Fruit fly (Drosophila melanogaster) whole organism, wandering third instar larva: ENCODE results near the gene CG7329.

Source experiments
- Abd-B ChIP-seq: fragments of >200 bp; optimal IDR thresholded peaks from 2 replicates; lab custom pipeline; 2017; ENCODE audit warnings: missing biosample characterization, missing genetic modification characterization
- CG32264 ChIP-seq: fragments of 200-800 bp; sonication (Bioruptor generic); optimal IDR thresholded peaks from 2 replicates; lab custom pipeline; 2016; ENCODE audit warnings: missing biosample characterization, missing genetic modification characterization
- CG9705 ChIP-seq: fragments of 200-800 bp; sonication (Bioruptor generic); optimal IDR thresholded peaks from 2 replicates; lab custom pipeline; 2018; ENCODE audit warnings: missing biosample characterization, mild to moderate bottlenecking, missing genetic modification characterization
- CrebA ChIP-seq: fragments of 200-800 bp; sonication (Bioruptor generic); optimal IDR thresholded peaks from 2 replicates; lab custom pipeline; 2016; ENCODE audit warnings: missing biosample characterization, mild to moderate bottlenecking, missing genetic modification characterization, borderline replicate concordance
- Dfd ChIP-seq: fragments of >200 bp; optimal IDR thresholded peaks from 2 replicates; lab custom pipeline; 2017; ENCODE audit warnings: missing biosample characterization, missing genetic modification characterization
- Dif ChIP-seq: fragments of 200-275, 200-300 bp; sonication (Bioruptor generic); optimal IDR thresholded peaks from 2 replicates; lab custom pipeline; 2018; ENCODE audit warnings: missing biosample characterization, missing genetic modification characterization; ENCODE audit not compliant: partially characterized antibody
- GATAd ChIP-seq: sonication (Bioruptor generic); optimal IDR thresholded peaks from 2 replicates; lab custom pipeline; 2016; ENCODE audit warnings: missing biosample characterization, missing genetic modification characterization
- HLH106 ChIP-seq: fragments of 200-800 bp; optimal IDR thresholded peaks from 3 replicates; lab custom pipeline; 2019; ENCODE audit warnings: missing biosample characterization, mild to moderate bottlenecking, missing genetic modification characterization, moderate library complexity
- Hnf4 ChIP-seq: fragments of 200-800 bp; sonication (Bioruptor generic); optimal IDR thresholded peaks from 2 replicates; lab custom pipeline; 2016; ENCODE audit warnings: missing biosample characterization, mild to moderate bottlenecking, missing genetic modification characterization
- Hr78 ChIP-seq: fragments of >200 bp; optimal IDR thresholded peaks from 2 replicates; lab custom pipeline; 2017; ENCODE audit warnings: missing biosample characterization, missing genetic modification characterization
- Hr83 ChIP-seq: fragments of 200-300 bp; sonication (Bioruptor generic); optimal IDR thresholded peaks from 2 replicates; lab custom pipeline; 2016; ENCODE audit warnings: missing biosample characterization, mild to moderate bottlenecking, missing genetic modification characterization, moderate library complexity; ENCODE audit not compliant: poor library complexity, severe bottlenecking
- Jra ChIP-seq: sonication (Bioruptor generic); optimal IDR thresholded peaks from 2 replicates; lab custom pipeline; 2016; ENCODE audit warnings: missing biosample characterization, missing genetic modification characterization
- Mio ChIP-seq: sonication (Bioruptor generic); optimal IDR thresholded peaks from 2 replicates; lab custom pipeline; 2016; ENCODE audit warnings: missing biosample characterization, missing genetic modification characterization
- Myc ChIP-seq: fragments of >200 bp; optimal IDR thresholded peaks from 2 replicates; lab custom pipeline; 2017
- N ChIP-seq: fragments of >200 bp; optimal IDR thresholded peaks from 2 replicates; lab custom pipeline; 2018; ENCODE audit warnings: missing biosample characterization, missing external identifiers, missing genetic modification characterization
- OdsH ChIP-seq: fragments of 200-800 bp; sonication (Bioruptor generic); optimal IDR thresholded peaks from 2 replicates; lab custom pipeline; 2016; ENCODE audit warnings: missing biosample characterization, mild to moderate bottlenecking, missing genetic modification characterization
- Rel ChIP-seq, 2 experiments: fragments of 200-800 bp; sonication (Bioruptor generic) in 1 of 2; optimal IDR thresholded peaks; 2 replicates in 1 of 2; 3 replicates in 1 of 2; lab custom pipeline; 2016 to 2019; ENCODE audit warnings: mild to moderate bottlenecking in 2 of 2, missing biosample characterization in 2 of 2, missing genetic modification characterization in 2 of 2, moderate library complexity in 1 of 2
- Sp1 ChIP-seq: fragments of 200-800 bp; sonication (Bioruptor generic); optimal IDR thresholded peaks from 3 replicates; lab custom pipeline; 2019; ENCODE audit warnings: missing biosample characterization, mild to moderate bottlenecking, missing genetic modification characterization, moderate library complexity
- dl ChIP-seq, 2 experiments: fragments of 175-275, 200-275 bp in 1 of 2; fragments of 200-275 bp in 1 of 2; sonication (Bioruptor generic); optimal IDR thresholded peaks; lab custom pipeline; 2018; ENCODE audit warnings: mild to moderate bottlenecking in 2 of 2, missing biosample characterization in 2 of 2, missing genetic modification characterization in 2 of 2, moderate library complexity in 2 of 2; ENCODE audit not compliant: partially characterized antibody in 2 of 2, insufficient read depth in 1 of 2
- foxo ChIP-seq, 2 experiments: fragments of 200-800 bp; sonication (Bioruptor generic); optimal IDR thresholded peaks; 2 replicates in 1 of 2; 3 replicates in 1 of 2; lab custom pipeline; 2016 to 2017; ENCODE audit warnings: missing biosample characterization in 2 of 2, missing genetic modification characterization in 2 of 2
- pan ChIP-seq: fragments of >200 bp; optimal IDR thresholded peaks from 2 replicates; lab custom pipeline; 2017
- rgr ChIP-seq: fragments of 200-800 bp; sonication (Bioruptor generic); optimal IDR thresholded peaks from 3 replicates; lab custom pipeline; 2016; ENCODE audit warnings: missing biosample characterization, mild to moderate bottlenecking, missing genetic modification characterization
- sage ChIP-seq: fragments of 200-800 bp; sonication (Bioruptor generic); optimal IDR thresholded peaks from 2 replicates; lab custom pipeline; 2016; ENCODE audit warnings: missing biosample characterization, mild to moderate bottlenecking, missing genetic modification characterization
- tai ChIP-seq: sonication (Bioruptor generic); optimal IDR thresholded peaks from 2 replicates; lab custom pipeline; 2016; ENCODE audit warnings: missing biosample characterization, missing genetic modification characterization
- usp ChIP-seq: fragments of >200 bp; optimal IDR thresholded peaks from 2 replicates; lab custom pipeline; 2017; ENCODE audit warnings: missing biosample characterization, missing genetic modification characterization
- woc ChIP-seq: sonication (Bioruptor generic); optimal IDR thresholded peaks from 2 replicates; lab custom pipeline; 2016; ENCODE audit warnings: missing biosample characterization, mild to moderate bottlenecking, missing genetic modification characterization

CG7329 gene

DNA sequence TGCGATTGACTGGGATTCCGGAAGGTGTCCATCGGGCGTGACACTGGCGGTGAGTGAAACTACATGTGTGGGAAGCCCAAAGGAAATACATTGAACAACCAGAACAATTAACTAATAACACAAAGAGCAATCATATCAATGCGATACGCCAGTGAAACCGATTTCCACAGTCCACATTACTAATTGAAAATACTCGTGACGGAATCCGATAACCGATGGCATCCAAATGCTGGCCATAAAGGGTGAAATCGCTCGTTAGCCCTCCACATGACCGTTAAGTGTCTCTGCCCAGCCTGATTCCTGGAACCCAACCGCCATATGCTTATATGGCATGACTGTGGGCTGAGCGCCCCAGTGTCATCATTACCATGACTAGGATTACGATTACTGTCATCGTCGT, at the start of gene CG7329:
TSS of gene CG7329 (minus strand) at position 101 of the 400 bp plus-strand sequence.
- no peak for TF ChIP-seq GATAd (GFP tag; lab: Kevin White, UChicago)
- no peak for TF ChIP-seq CG32264 (GFP tag; lab: Kevin White, UChicago)
- no peak for TF ChIP-seq CrebA (GFP tag; lab: Kevin White, UChicago)
- no peak for TF ChIP-seq Myc (lab: Kevin White, UChicago)
- no peak for TF ChIP-seq usp (GFP tag; lab: Kevin White, UChicago)
- no peak for TF ChIP-seq N
- TF ChIP-seq Dfd (GFP tag; lab: Kevin White, UChicago): no peak
- no peak for TF ChIP-seq Mio (GFP tag; lab: Kevin White, UChicago)
- no peak for TF ChIP-seq Rel (GFP tag; optimal IDR thresholded peaks at IDR 0.05; lab: Kevin White, UChicago)
- no peak for TF ChIP-seq Rel (tag; optimal IDR thresholded peaks at IDR 0.05; lab: Kevin White, UChicago)
- TF ChIP-seq HLH106 (tag; lab: Kevin White, UChicago): no peak
- TF ChIP-seq Hr78 (GFP tag; lab: Kevin White, UChicago): no peak
- no peak for TF ChIP-seq rgr
- TF ChIP-seq Hnf4 (GFP tag; lab: Kevin White, UChicago): no peak
- TF ChIP-seq woc: no peak
- TF ChIP-seq Hr83: no peak

DNA sequence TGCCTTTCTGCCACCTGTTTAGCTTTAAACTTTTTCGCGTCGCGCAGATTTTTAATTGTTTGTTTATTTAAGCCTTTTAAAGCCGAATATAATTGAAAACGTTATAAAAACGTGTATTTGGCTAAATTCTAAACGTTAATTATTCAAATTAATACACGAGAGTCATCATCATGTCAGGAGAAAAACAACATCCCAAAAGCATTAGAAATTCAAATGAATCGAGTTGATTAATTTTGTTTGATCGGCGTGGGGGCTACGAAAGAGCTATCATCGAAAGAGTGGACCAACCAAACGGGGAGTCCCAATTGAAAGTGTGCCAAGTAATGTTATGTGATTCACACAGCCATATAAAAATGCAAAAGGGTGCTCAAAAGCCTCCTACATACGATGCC, 49.5 kb upstream of the CG7329 start:
- TF ChIP-seq Rel (GFP tag; optimal IDR thresholded peaks at IDR 0.05; lab: Kevin White, UChicago): no peak
- peak; percentile 53 for TF ChIP-seq Rel (tag; optimal IDR thresholded peaks at IDR 0.05; lab: Kevin White, UChicago)
- no peak for TF ChIP-seq Hr83
- TF ChIP-seq, all 38 proteins: peak for 1

DNA sequence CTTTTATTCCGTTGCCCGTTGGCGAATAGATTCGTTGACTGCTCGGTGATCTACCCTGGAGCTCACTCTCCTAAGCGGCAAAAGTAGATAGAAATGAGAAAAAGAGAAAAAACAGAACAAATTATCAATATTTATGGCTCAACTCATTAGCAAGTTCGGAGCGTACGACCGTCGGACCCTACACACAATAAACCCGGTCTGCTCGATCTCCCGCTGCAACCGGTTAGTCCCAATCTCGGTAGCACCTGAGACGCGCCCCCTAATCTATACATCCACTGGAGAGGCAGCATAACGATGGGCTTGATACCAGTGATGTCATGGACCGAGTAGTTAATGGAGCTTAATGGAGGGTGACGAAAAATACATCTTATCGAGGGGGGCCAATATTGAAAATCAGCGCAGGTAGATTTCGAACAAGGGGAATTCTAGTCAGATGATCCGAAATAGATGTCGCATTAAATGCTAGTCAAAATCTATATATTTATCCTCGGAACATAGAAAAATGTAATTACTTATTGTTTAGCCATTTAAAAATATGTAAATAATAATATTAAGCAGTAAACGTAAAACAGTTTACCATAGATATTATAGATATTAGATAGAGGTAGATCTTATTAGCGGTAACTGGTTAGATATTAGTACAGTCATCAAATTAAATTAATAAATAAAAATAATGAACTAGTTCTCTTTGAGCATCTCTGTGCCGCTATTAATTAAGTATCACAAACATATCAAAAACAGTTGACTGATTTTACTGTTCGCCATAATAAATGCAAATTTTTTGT, 48.9 kb upstream of the CG7329 start, which contains the start of gene CG7296:
TSS of gene CG7296 (minus strand) at position 58 of the 785 bp plus-strand sequence.
- TF ChIP-seq HLH106 (tag; lab: Kevin White, UChicago) (no peak), usp (GFP tag; lab: Kevin White, UChicago) (no peak), Myc (lab: Kevin White, UChicago) (no peak), Mio (GFP tag; lab: Kevin White, UChicago) (no peak)
- TF ChIP-seq, all 38 proteins: peak for 0

DNA sequence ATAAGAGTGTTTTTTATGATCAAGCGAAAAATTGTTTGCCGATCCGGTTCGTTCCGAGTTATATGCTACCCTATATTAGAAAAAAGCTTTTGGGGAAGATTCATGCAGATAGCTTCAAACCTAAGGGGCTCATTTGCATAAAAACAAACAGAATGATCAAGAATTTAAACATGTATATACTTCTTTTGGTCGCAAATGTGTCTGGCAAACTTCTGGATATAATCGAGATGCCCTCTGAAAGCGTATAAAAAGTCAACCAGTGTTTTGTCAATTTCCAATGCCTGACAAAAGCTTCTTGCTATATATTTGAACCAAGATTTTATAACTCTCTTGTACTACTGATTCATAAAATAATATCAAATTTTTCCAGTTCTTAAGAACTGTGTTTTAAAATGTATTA, 47.4 kb upstream of the CG7329 start:
- TF ChIP-seq foxo (GFP tag; optimal IDR thresholded peaks at IDR 0.05; lab: Kevin White, UChicago) (no peak), Abd-B (GFP tag; lab: Kevin White, UChicago) (no peak), sage (GFP tag; lab: Kevin White, UChicago) (no peak), Hr83 (no peak), CG9705 (GFP tag; lab: Kevin White, UChicago) (no peak), N (no peak), usp (GFP tag; lab: Kevin White, UChicago) (no peak), Mio (GFP tag; lab: Kevin White, UChicago) (no peak), CrebA (GFP tag; lab: Kevin White, UChicago) (no peak), Rel (GFP tag; optimal IDR thresholded peaks at IDR 0.05; lab: Kevin White, UChicago) (no peak), Rel (tag; optimal IDR thresholded peaks at IDR 0.05; lab: Kevin White, UChicago) (no peak), OdsH (no peak), tai (GFP tag; lab: Kevin White, UChicago) (no peak), Hr78 (GFP tag; lab: Kevin White, UChicago) (no peak), Dif (no peak)

DNA sequence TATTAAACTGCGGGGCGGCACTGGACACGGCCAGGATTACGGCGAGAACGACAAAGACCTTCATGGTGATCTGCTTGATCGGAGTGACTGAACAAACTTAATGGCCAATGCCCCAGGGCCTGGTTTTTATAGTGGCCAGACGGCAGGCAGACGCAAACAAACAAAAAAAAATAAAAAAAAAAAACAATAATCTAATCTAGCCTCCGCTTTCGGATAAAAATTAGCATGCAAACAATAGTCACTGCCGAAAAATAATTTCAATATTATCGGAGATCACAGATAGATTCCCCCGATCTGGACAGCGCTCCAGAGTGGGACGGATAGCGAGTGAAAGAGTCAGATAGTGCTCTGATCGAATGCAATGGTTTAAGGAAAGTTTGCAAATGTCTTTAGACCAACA, 46.0 kb upstream of the CG7329 start, which contains the start of gene CG7299:
TSS of gene CG7299 (minus strand) at position 101 of the 400 bp plus-strand sequence.
- TF ChIP-seq rgr: no peak
- no peak for TF ChIP-seq GATAd (GFP tag; lab: Kevin White, UChicago)
- TF ChIP-seq tai (GFP tag; lab: Kevin White, UChicago): no peak
- TF ChIP-seq Hnf4 (GFP tag; lab: Kevin White, UChicago): no peak
- TF ChIP-seq pan: no peak
- no peak for TF ChIP-seq Jra (GFP tag; lab: Kevin White, UChicago)
- no peak for TF ChIP-seq usp (GFP tag; lab: Kevin White, UChicago)
- TF ChIP-seq CrebA (GFP tag; lab: Kevin White, UChicago): no peak

DNA sequence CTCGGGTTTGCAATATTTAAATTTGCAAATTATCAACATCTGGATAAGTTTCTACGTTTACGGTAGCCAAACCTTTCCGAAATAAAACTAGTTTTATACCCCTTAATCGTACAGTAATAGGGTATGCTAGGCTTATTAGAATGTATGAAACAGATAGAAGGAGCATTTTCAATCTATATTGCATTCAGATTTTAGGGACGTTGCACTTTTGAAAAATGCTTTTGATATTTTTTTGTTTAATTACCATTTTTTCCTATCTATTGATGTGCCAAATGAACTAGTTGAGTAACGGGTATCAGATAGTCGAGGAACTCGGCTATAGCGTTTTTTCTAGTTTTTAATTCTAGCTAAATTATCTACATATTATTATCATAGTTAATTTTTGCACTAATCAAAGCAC, 44.6 kb upstream of the CG7329 start:
- TF ChIP-seq GATAd (GFP tag; lab: Kevin White, UChicago): no peak
- TF ChIP-seq Sp1 (GFP tag; lab: Kevin White, UChicago): no peak
- no peak for TF ChIP-seq Hr83
- TF ChIP-seq dl (GFP tag; optimal IDR thresholded peaks at IDR 0.05; lab: Kevin White, UChicago; ENCODE audit: insufficient read depth in 1 of 2, partially characterized antibody in 2 of 2): no peak
